Worm (Caenorhabditis elegans) whole organism, L3 larva: ENCODE results near the gene T04A8.13.

Source experiments
- R02D3.7 ChIP-seq: fragments of 150-350 bp; optimal IDR thresholded peaks from 2 replicates; lab custom pipeline; 2014; ENCODE audit warnings: missing biosample characterization, missing genetic modification characterization
- ZK546.5 ChIP-seq: sonication (generic microtip); optimal IDR thresholded peaks from 2 replicates; lab custom pipeline; 2017; ENCODE audit warnings: missing biosample characterization, missing genetic modification characterization
- aly-2 ChIP-seq: fragments of 150-350 bp; optimal IDR thresholded peaks from 2 replicates; lab custom pipeline; 2014; ENCODE audit warnings: missing biosample characterization, missing genetic modification characterization
- ama-1 ChIP-seq: fragments of 150-350 bp; optimal IDR thresholded peaks from 2 replicates; lab custom pipeline; 2018
- ceh-16 ChIP-seq: sonication (generic microtip); optimal IDR thresholded peaks from 2 replicates; lab custom pipeline; 2017; ENCODE audit warnings: missing biosample characterization, missing genetic modification characterization
- ceh-28 ChIP-seq: fragments of 150-350 bp; optimal IDR thresholded peaks from 2 replicates; lab custom pipeline; 2014; ENCODE audit warnings: missing biosample characterization, missing genetic modification reagents, missing genetic modification characterization
- ceh-82 ChIP-seq: fragments of 150-350 bp; optimal IDR thresholded peaks from 2 replicates; lab custom pipeline; 2014; ENCODE audit warnings: missing biosample characterization, missing genetic modification characterization
- ceh-9 ChIP-seq: sonication (generic microtip); optimal IDR thresholded peaks from 2 replicates; lab custom pipeline; 2018; ENCODE audit warnings: missing biosample characterization, missing genetic modification characterization
- daf-12 ChIP-seq: fragments of 150-350 bp; optimal IDR thresholded peaks from 2 replicates; lab custom pipeline; 2014; ENCODE audit warnings: missing biosample characterization, missing genetic modification reagents, missing genetic modification characterization
- egl-27 ChIP-seq: sonication (generic microtip); optimal IDR thresholded peaks from 4 replicates; lab custom pipeline; 2017; ENCODE audit warnings: missing biosample characterization, missing genetic modification reagents, missing genetic modification characterization
- egl-5 ChIP-seq: fragments of 150-350 bp; optimal IDR thresholded peaks from 2 replicates; lab custom pipeline; 2017; ENCODE audit warnings: missing biosample characterization, missing genetic modification reagents, missing genetic modification characterization, inconsistent platforms
- elt-1 ChIP-seq: fragments of 150-350 bp; optimal IDR thresholded peaks from 2 replicates; lab custom pipeline; 2014; ENCODE audit warnings: missing biosample characterization, missing genetic modification characterization
- elt-2 ChIP-seq: sonication (generic microtip); optimal IDR thresholded peaks from 2 replicates; lab custom pipeline; 2016; ENCODE audit warnings: missing genetic modification reagents, mild to moderate bottlenecking, missing genetic modification characterization, missing compliant biosample characterization
- elt-3 ChIP-seq, 3 experiments: fragments of 150-350 bp in 1 of 3; sonication (generic microtip) in 2 of 3; optimal IDR thresholded peaks; 2 replicates in 2 of 3; 4 replicates in 1 of 3; lab custom pipeline; 2014 to 2017; ENCODE audit warnings: missing biosample characterization in 3 of 3, missing genetic modification characterization in 3 of 3
- eor-1 ChIP-seq, 2 experiments: fragments of 150-350 bp; optimal IDR thresholded peaks; 2 replicates each; lab custom pipeline; 2014 to 2018; ENCODE audit warnings: missing biosample characterization in 2 of 2, missing genetic modification characterization in 2 of 2
- fkh-10 ChIP-seq: sonication (generic microtip); optimal IDR thresholded peaks from 2 replicates; lab custom pipeline; 2017; ENCODE audit warnings: missing biosample characterization, missing genetic modification reagents, missing genetic modification characterization
- fkh-2 ChIP-seq: fragments of 150-350 bp; optimal IDR thresholded peaks from 2 replicates; lab custom pipeline; 2014; ENCODE audit warnings: missing biosample characterization, missing genetic modification reagents, missing genetic modification characterization
- fos-1 ChIP-seq: fragments of 150-350 bp; optimal IDR thresholded peaks from 2 replicates; lab custom pipeline; 2014; ENCODE audit warnings: missing biosample characterization, missing genetic modification characterization
- hmg-11 ChIP-seq: sonication (generic microtip); optimal IDR thresholded peaks from 2 replicates; lab custom pipeline; 2016; ENCODE audit warnings: missing genetic modification characterization, missing compliant biosample characterization
- jun-1 ChIP-seq: fragments of 150-350 bp; optimal IDR thresholded peaks from 2 replicates; lab custom pipeline; 2014; ENCODE audit warnings: missing biosample characterization, missing genetic modification reagents, missing genetic modification characterization
- lin-15B ChIP-seq: fragments of 150-350 bp; optimal IDR thresholded peaks from 2 replicates; lab custom pipeline; 2014; ENCODE audit warnings: missing biosample characterization, missing genetic modification characterization
- lin-39 ChIP-seq: fragments of 150-350 bp; optimal IDR thresholded peaks from 2 replicates; lab custom pipeline; 2018; ENCODE audit warnings: missing biosample characterization, missing genetic modification reagents, missing genetic modification characterization
- lsy-12 ChIP-seq: sonication (generic microtip); optimal IDR thresholded peaks from 2 replicates; lab custom pipeline; 2016; ENCODE audit warnings: mild to moderate bottlenecking, missing genetic modification characterization, missing compliant biosample characterization
- mdl-1 ChIP-seq: fragments of 150-350 bp; optimal IDR thresholded peaks from 2 replicates; lab custom pipeline; 2014; ENCODE audit warnings: missing biosample characterization, missing genetic modification characterization
- mml-1 ChIP-seq: fragments of 150-350 bp; sonication (generic microtip); optimal IDR thresholded peaks from 3 replicates; lab custom pipeline; 2014; ENCODE audit warnings: missing biosample characterization, missing genetic modification characterization
- nfya-1 ChIP-seq: sonication (generic microtip); optimal IDR thresholded peaks from 2 replicates; lab custom pipeline; 2017; ENCODE audit warnings: missing genetic modification characterization, mild to moderate bottlenecking, missing compliant biosample characterization, antibody characterized with exemption, moderate library complexity; ENCODE audit not compliant: insufficient read depth
- nhr-11 ChIP-seq: fragments of 150-350 bp; optimal IDR thresholded peaks from 2 replicates; lab custom pipeline; 2014; ENCODE audit warnings: missing biosample characterization, missing genetic modification characterization
- nhr-12 ChIP-seq: fragments of 150-350 bp; optimal IDR thresholded peaks from 2 replicates; lab custom pipeline; 2014; ENCODE audit warnings: missing biosample characterization, missing genetic modification characterization
- nhr-23 ChIP-seq: fragments of 150-350 bp; optimal IDR thresholded peaks from 2 replicates; lab custom pipeline; 2014; ENCODE audit warnings: missing biosample characterization, missing genetic modification reagents, missing genetic modification characterization
- nhr-237 ChIP-seq: fragments of 150-350 bp; optimal IDR thresholded peaks from 2 replicates; lab custom pipeline; 2014; ENCODE audit warnings: missing biosample characterization, missing genetic modification characterization
- nhr-25 ChIP-seq: sonication (generic microtip); optimal IDR thresholded peaks from 2 replicates; lab custom pipeline; 2017; ENCODE audit warnings: missing biosample characterization, missing genetic modification characterization
- nhr-28 ChIP-seq: fragments of 150-350 bp; optimal IDR thresholded peaks from 2 replicates; lab custom pipeline; 2014; ENCODE audit warnings: missing biosample characterization, missing genetic modification characterization
- nhr-43 ChIP-seq: sonication (generic microtip); optimal IDR thresholded peaks from 2 replicates; lab custom pipeline; 2016; ENCODE audit warnings: mild to moderate bottlenecking, missing genetic modification characterization, missing compliant biosample characterization; ENCODE audit not compliant: poor library complexity, severe bottlenecking
- nhr-67 ChIP-seq: fragments of 150-350 bp; optimal IDR thresholded peaks from 2 replicates; lab custom pipeline; 2014; ENCODE audit warnings: missing biosample characterization, missing genetic modification characterization
- nhr-76 ChIP-seq: fragments of 150-350 bp; sonication (generic microtip); optimal IDR thresholded peaks from 5 replicates; lab custom pipeline; 2014; ENCODE audit warnings: missing biosample characterization, missing genetic modification characterization
- nhr-77 ChIP-seq: fragments of 150-350 bp; optimal IDR thresholded peaks from 2 replicates; lab custom pipeline; 2014; ENCODE audit warnings: missing biosample characterization, missing genetic modification characterization
- pha-4 ChIP-seq: fragments of 150-350 bp; optimal IDR thresholded peaks from 2 replicates; lab custom pipeline; 2014; ENCODE audit warnings: missing biosample characterization, missing genetic modification reagents, missing genetic modification characterization
- pqm-1 ChIP-seq: fragments of 150-350 bp; optimal IDR thresholded peaks from 2 replicates; lab custom pipeline; 2017; ENCODE audit warnings: missing biosample characterization, missing genetic modification characterization, inconsistent platforms
- sea-2 ChIP-seq: fragments of 150-350 bp; sonication (generic microtip); optimal IDR thresholded peaks from 4 replicates; lab custom pipeline; 2014; ENCODE audit warnings: missing biosample characterization, missing genetic modification reagents, missing genetic modification characterization
- skn-1 ChIP-seq: fragments of 150-350 bp; optimal IDR thresholded peaks from 2 replicates; lab custom pipeline; 2014; ENCODE audit warnings: missing biosample characterization, missing genetic modification characterization
- snpc-4 ChIP-seq: fragments of 150-350 bp; optimal IDR thresholded peaks from 2 replicates; lab custom pipeline; 2014; ENCODE audit warnings: missing biosample characterization, missing genetic modification characterization
- tbx-2 ChIP-seq: sonication (generic microtip); optimal IDR thresholded peaks from 2 replicates; lab custom pipeline; 2016; ENCODE audit warnings: mild to moderate bottlenecking, missing genetic modification characterization, missing compliant biosample characterization
- unc-39 ChIP-seq: sonication (generic microtip); optimal IDR thresholded peaks from 4 replicates; lab custom pipeline; 2017; ENCODE audit warnings: missing biosample characterization, missing genetic modification characterization
- unc-62 ChIP-seq: fragments of 150-350 bp; sonication (generic microtip); optimal IDR thresholded peaks from 4 replicates; lab custom pipeline; 2014; ENCODE audit warnings: missing biosample characterization, missing genetic modification reagents, missing genetic modification characterization
- zag-1 ChIP-seq: fragments of 150-350 bp; optimal IDR thresholded peaks from 2 replicates; lab custom pipeline; 2014; ENCODE audit warnings: missing biosample characterization, missing genetic modification characterization
- ztf-11 ChIP-seq: fragments of 150-350 bp; optimal IDR thresholded peaks from 2 replicates; lab custom pipeline; 2014; ENCODE audit warnings: missing biosample characterization, missing genetic modification characterization
- ztf-4 ChIP-seq: fragments of 150-350 bp; optimal IDR thresholded peaks from 2 replicates; lab custom pipeline; 2014; ENCODE audit warnings: missing biosample characterization, missing genetic modification characterization

The T04A8.13 gene

ce11 chrIII:4666753-4667400 is 39.9 kb upstream of the T04A8.13 start:
- TF ChIP-seq nhr-23 (tag; lab: Kevin White, UChicago), result peak; percentile 38
- TF ChIP-seq skn-1 (tag; lab: Kevin White, UChicago), result no peak
- TF ChIP-seq eor-1 (tag; optimal IDR thresholded peaks at IDR 0.05; lab: Kevin White, UChicago), result no peak
- TF ChIP-seq mdl-1 (tag; lab: Kevin White, UChicago), result no peak
- no peak for TF ChIP-seq nhr-77 (tag; lab: Kevin White, UChicago)
- peak; percentile 65 for TF ChIP-seq lin-39
- TF ChIP-seq tbx-2 (tag; lab: Kevin White, UChicago), result peak; percentile 48
- TF ChIP-seq nhr-43, result peak; percentile 1
- TF ChIP-seq ceh-16 (tag; lab: Kevin White, UChicago), result no peak
- no peak for TF ChIP-seq ceh-82 (tag; lab: Kevin White, UChicago)
- no peak for TF ChIP-seq elt-1
- no peak for TF ChIP-seq ama-1 (lab: Kevin White, UChicago)
- no peak for TF ChIP-seq nhr-237
- TF ChIP-seq lsy-12 (tag; lab: Kevin White, UChicago), result peak; percentile 35
- TF ChIP-seq nhr-28 (tag; lab: Kevin White, UChicago), result no peak
- no peak for TF ChIP-seq nhr-11
- TF ChIP-seq lin-15B (tag; lab: Kevin White, UChicago), result peak; percentile 48
- TF ChIP-seq nhr-67, result no peak
- TF ChIP-seq egl-27 (tag; lab: Kevin White, UChicago), result no peak
- peak; percentile 78 for TF ChIP-seq nhr-25 (tag; lab: Kevin White, UChicago)
- no peak for TF ChIP-seq aly-2 (tag; lab: Kevin White, UChicago)
- no peak for TF ChIP-seq fkh-10 (GFP tag; lab: Kevin White, UChicago)
- no peak for TF ChIP-seq zag-1 (tag; lab: Kevin White, UChicago)
- TF ChIP-seq R02D3.7, result no peak
- no peak for TF ChIP-seq unc-39 (tag; lab: Kevin White, UChicago)
- TF ChIP-seq ztf-11 (tag; lab: Kevin White, UChicago), result no peak
- TF ChIP-seq pqm-1 (tag; lab: Kevin White, UChicago), result no peak
- peak; percentile 4 for TF ChIP-seq pha-4 (tag; lab: Kevin White, UChicago)
- no peak for TF ChIP-seq elt-2 (tag; lab: Kevin White, UChicago)
- peak; percentile 62 for TF ChIP-seq nfya-1
- no peak for TF ChIP-seq nhr-76 (tag; lab: Kevin White, UChicago)
- no peak for TF ChIP-seq ceh-9 (tag; lab: Kevin White, UChicago)
- no peak for TF ChIP-seq unc-62
- peak; percentile 39 for TF ChIP-seq sea-2 (GFP tag; lab: Kevin White, UChicago)
- TF ChIP-seq nhr-12, result no peak
- TF ChIP-seq ztf-4, result no peak
- TF ChIP-seq mml-1, result no peak
- no peak for TF ChIP-seq daf-12
- no peak for TF ChIP-seq elt-3 (tag; optimal IDR thresholded peaks at IDR 0.05; lab: Kevin White, UChicago)
- no peak for TF ChIP-seq fos-1 (tag; lab: Kevin White, UChicago)
- TF ChIP-seq ZK546.5 (tag; lab: Kevin White, UChicago), result no peak
- TF ChIP-seq fkh-2, result no peak
- no peak for TF ChIP-seq snpc-4 (tag; lab: Kevin White, UChicago)
- TF ChIP-seq jun-1 (tag; lab: Kevin White, UChicago), result peak; percentile 22
- peak; percentile 86 for TF ChIP-seq hmg-11 (tag; lab: Kevin White, UChicago)
- TF ChIP-seq egl-5, result peak; percentile 34
- TF ChIP-seq ceh-28 (tag; lab: Kevin White, UChicago), result no peak
- TF ChIP-seq, all 47 proteins: peak for 13
